Fruit fly (Drosophila melanogaster): Measurements from ENCODE around the gene CG18170.

Gene CG18170

DNA sequence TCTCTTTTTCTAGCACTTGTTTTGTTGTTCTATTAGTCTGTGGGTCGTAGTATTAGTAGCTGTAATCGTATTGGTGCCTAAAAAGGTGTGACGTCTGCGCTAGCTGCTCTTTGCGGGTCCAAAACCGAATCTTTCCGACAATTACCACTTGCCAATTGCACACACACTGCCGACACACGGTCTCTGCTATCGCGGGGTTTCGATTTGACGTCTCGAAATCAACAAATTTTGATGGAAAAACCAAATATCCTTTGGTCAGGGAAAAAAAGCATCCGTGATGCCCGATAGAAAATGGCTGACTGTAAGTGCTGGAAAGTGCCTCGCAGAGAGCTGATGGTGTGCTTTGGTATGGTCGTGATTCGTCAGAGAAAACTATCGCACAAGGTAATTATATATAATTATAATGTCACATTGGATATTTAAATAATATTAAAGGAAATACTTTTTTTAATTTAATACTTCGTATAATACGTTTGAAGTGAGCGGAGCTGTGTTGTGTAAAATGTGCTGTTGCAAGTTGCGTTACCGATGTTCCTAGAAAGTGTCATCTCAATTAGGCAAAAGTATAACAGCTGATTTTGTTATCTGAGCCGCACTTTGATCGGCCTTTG lies 44.5 kb upstream of the CG18170 start, which contains the start of the genes Pex10 and CG12099 (continued):
- TF ChIP-seq CG2129 (GFP tag; IDR thresholded peaks at IDR 0.05; ENCODE audit: partially characterized antibody): peak; percentile 90
- peak; percentile 93 for TF ChIP-seq sisA (GFP tag; IDR thresholded peaks at IDR 0.05)
- TF ChIP-seq B-H1 (GFP tag; IDR thresholded peaks at IDR 0.05): peak; percentile 84
- peak; percentile 52 for TF ChIP-seq fu2 (GFP tag; optimal IDR thresholded peaks at IDR 0.05)
- peak; percentile 58 for TF ChIP-seq pho (GFP tag; optimal IDR thresholded peaks at IDR 0.05)
- peak; percentile 86 for TF ChIP-seq CG17186 (GFP tag; optimal IDR thresholded peaks at IDR 0.05)
- TF ChIP-seq Med (GFP tag): peak; percentile 91
- no peak for TF ChIP-seq gcm2 (GFP tag; optimal IDR thresholded peaks at IDR 0.05)
- TF ChIP-seq sob (GFP tag; IDR thresholded peaks at IDR 0.05): peak; percentile 95
- peak in 1 of 2 experiments; percentile 81 for TF ChIP-seq bsh (GFP tag; optimal IDR thresholded peaks at IDR 0.05)
- peak; percentile 88 for TF ChIP-seq lilli (GFP tag; optimal IDR thresholded peaks at IDR 0.05)
- TF ChIP-seq otp (GFP tag; IDR thresholded peaks at IDR 0.05): peak; percentile 82
- peak; percentile 91 for TF ChIP-seq cg (GFP tag; optimal IDR thresholded peaks at IDR 0.05)
- peak; percentile 79 for TF ChIP-seq CG2889 (GFP tag; IDR thresholded peaks at IDR 0.05)
- no peak for TF ChIP-seq oc (tag; optimal IDR thresholded peaks at IDR 0.05)
- TF ChIP-seq nerfin-2 (GFP tag; IDR thresholded peaks at IDR 0.05; ENCODE audit: partially characterized antibody): peak; percentile 80
- TF ChIP-seq CG14860 (GFP tag; IDR thresholded peaks at IDR 0.05; ENCODE audit: partially characterized antibody): peak; percentile 96
- TF ChIP-seq ac (GFP tag; optimal IDR thresholded peaks at IDR 0.05): peak; percentile 28
- TF ChIP-seq CG17328 (GFP tag; IDR thresholded peaks at IDR 0.05): peak; percentile 86
- no peak for TF ChIP-seq wek (GFP tag; optimal IDR thresholded peaks at IDR 0.05)
- TF ChIP-seq Meics (GFP tag; optimal IDR thresholded peaks at IDR 0.05): peak; percentile 84
- 0 out of 2 replicates have a peak, but pooled peaks have one; percentile 37 for TF ChIP-seq CG11696 (GFP tag; IDR thresholded peaks at IDR 0.05)
- TF ChIP-seq CG2875 (GFP tag; optimal IDR thresholded peaks at IDR 0.05): peak; percentile 60
- TF ChIP-seq CG12942 (GFP tag; optimal IDR thresholded peaks at IDR 0.05): peak; percentile 92
- no peak for TF ChIP-seq yki (optimal IDR thresholded peaks at IDR 0.05)
- TF ChIP-seq Poxn (GFP tag; IDR thresholded peaks at IDR 0.05): peak; percentile 73
- peak; percentile 85 for TF ChIP-seq ap (GFP tag; IDR thresholded peaks at IDR 0.05)
- 0 out of 3 replicates have a peak, but pooled peaks have one; percentile 69 for TF ChIP-seq CG2199 (GFP tag; IDR thresholded peaks at IDR 0.05)
- peak; percentile 85 for TF ChIP-seq peb (GFP tag; IDR thresholded peaks at IDR 0.05)
- no peak for TF ChIP-seq eyg (GFP tag; optimal IDR thresholded peaks at IDR 0.05)
- TF ChIP-seq CG3847 (GFP tag; IDR thresholded peaks at IDR 0.05): peak; percentile 97
- TF ChIP-seq Ets97D (GFP tag; optimal IDR thresholded peaks at IDR 0.05): peak; percentile 73
- TF ChIP-seq Mrtf (GFP tag; IDR thresholded peaks at IDR 0.05): peak; percentile 84; the same call in 2 of the 3 replicates
- no peak for TF ChIP-seq crc (GFP tag; optimal IDR thresholded peaks at IDR 0.05)
- TF ChIP-seq Atf3 (GFP tag; optimal IDR thresholded peaks at IDR 0.05): peak; percentile 65
- 0 out of 2 replicates have a peak, but pooled peaks have one; percentile 32 for TF ChIP-seq crol (GFP tag; IDR thresholded peaks at IDR 0.05)
- peak; percentile 84 for TF ChIP-seq E2f1 (GFP tag; IDR thresholded peaks at IDR 0.05)
- TF ChIP-seq Ets65A (GFP tag): peak; percentile 97
- TF ChIP-seq Hey (tag; optimal IDR thresholded peaks at IDR 0.05): no peak
- no peak for TF ChIP-seq CG8478 (optimal IDR thresholded peaks at IDR 0.05)
- no peak for TF ChIP-seq CG11504 (tag; optimal IDR thresholded peaks at IDR 0.05)
- TF ChIP-seq CG7556 (GFP tag; optimal IDR thresholded peaks at IDR 0.05): peak; percentile 87
- peak; percentile 51 for TF ChIP-seq ro (GFP tag; IDR thresholded peaks at IDR 0.05)
- peak; percentile 84 for TF ChIP-seq CG33557 (GFP tag; optimal IDR thresholded peaks at IDR 0.05)
- TF ChIP-seq Ravus (GFP tag; IDR thresholded peaks at IDR 0.05): peak; percentile 72
- peak; percentile 57 for TF ChIP-seq shn (GFP tag; optimal IDR thresholded peaks at IDR 0.05)
- no peak for TF ChIP-seq CkIIα-i1 (GFP tag; IDR thresholded peaks at IDR 0.05)
- peak; percentile 88 for TF ChIP-seq CG10959 (GFP tag; IDR thresholded peaks at IDR 0.05)
- TF ChIP-seq Nf-YA (GFP tag; IDR thresholded peaks at IDR 0.05): peak; percentile 66
- TF ChIP-seq Elba2 (GFP tag; optimal IDR thresholded peaks at IDR 0.05): peak; percentile 79
- peak; percentile 26; the same call in 1 of the 2 replicates for TF ChIP-seq Dip2 (GFP tag; IDR thresholded peaks at IDR 0.05)
- peak; percentile 75 for TF ChIP-seq Oaz (GFP tag; IDR thresholded peaks at IDR 0.05)

All from whole organism, embryonic.